Worm (Caenorhabditis elegans) whole organism, early embryonic: ENCODE measurements around the gene F54B3.2.

Experiments used
- B0310.2 ChIP-seq: sonication (generic microtip); optimal IDR thresholded peaks from 2 replicates; lab custom pipeline; 2016; ENCODE audit warnings: mild to moderate bottlenecking, missing genetic modification characterization, missing compliant biosample characterization
- F13C5.2 ChIP-seq: sonication (generic microtip); optimal IDR thresholded peaks from 2 replicates; lab custom pipeline; 2017; ENCODE audit warnings: mild to moderate bottlenecking, missing genetic modification characterization, inconsistent platforms, missing compliant biosample characterization
- aly-1 ChIP-seq: sonication (generic microtip); optimal IDR thresholded peaks from 2 replicates; lab custom pipeline; 2016; ENCODE audit warnings: missing genetic modification characterization, missing compliant biosample characterization
- ama-1 ChIP-seq: fragments of 150-350 bp; optimal IDR thresholded peaks from 2 replicates; lab custom pipeline; 2014
- ceh-13 ChIP-seq: fragments of 200-800 bp; sonication (Bioruptor generic); optimal IDR thresholded peaks from 2 replicates; lab custom pipeline; 2018; ENCODE audit warnings: mild to moderate bottlenecking, missing genetic modification characterization, missing compliant biosample characterization
- ceh-36 ChIP-seq: sonication (generic microtip); optimal IDR thresholded peaks from 2 replicates; lab custom pipeline; 2016; ENCODE audit warnings: missing genetic modification characterization, inconsistent platforms, missing compliant biosample characterization
- ets-7 ChIP-seq: sonication (generic microtip); optimal IDR thresholded peaks from 2 replicates; lab custom pipeline; 2016; ENCODE audit warnings: missing genotype, missing genetic modification characterization, missing compliant biosample characterization
- flt-1 ChIP-seq: fragments of 200-800 bp; sonication (Bioruptor generic); IDR thresholded peaks from 2 replicates; pipeline ENCODE4 v1.3.6; 2022; ENCODE audit warnings: missing genetic modification characterization, missing compliant biosample characterization
- hmbx-1 ChIP-seq: sonication (generic microtip); optimal IDR thresholded peaks from 2 replicates; lab custom pipeline; 2016; ENCODE audit warnings: mild to moderate bottlenecking, missing genetic modification characterization, missing compliant biosample characterization
- hmg-4 ChIP-seq: fragments of 200-800 bp; sonication (Bioruptor generic); optimal IDR thresholded peaks from 2 replicates; lab custom pipeline; 2018; ENCODE audit warnings: mild to moderate bottlenecking, missing genetic modification characterization, missing compliant biosample characterization
- hnd-1 ChIP-seq: sonication (generic microtip); optimal IDR thresholded peaks from 2 replicates; lab custom pipeline; 2016; ENCODE audit warnings: missing genetic modification characterization, missing compliant biosample characterization
- pes-1 ChIP-seq: fragments of 200-800 bp; sonication (Bioruptor generic); IDR thresholded peaks from 2 replicates; pipeline ENCODE4 v1.3.6; 2022; ENCODE audit warnings: missing genetic modification reagents, missing genetic modification characterization, missing compliant biosample characterization
- scrt-1 ChIP-seq: fragments of 200-800 bp; sonication (Bioruptor generic); IDR thresholded peaks from 2 replicates; pipeline ENCODE4 v1.3.6; 2022; ENCODE audit warnings: missing genetic modification characterization, missing compliant biosample characterization
- sea-1 ChIP-seq: fragments of 200-800 bp; sonication (Bioruptor generic); conservative IDR thresholded peaks from 2 replicates; pipeline ENCODE4 v1.3.6; 2022; ENCODE audit warnings: missing genetic modification characterization, missing compliant biosample characterization
- tbx-11 ChIP-seq: fragments of 200-800 bp; sonication (Bioruptor generic); IDR thresholded peaks from 2 replicates; pipeline ENCODE4 v1.3.6; 2022; ENCODE audit warnings: missing genetic modification characterization, missing compliant biosample characterization
- tbx-37 ChIP-seq: fragments of 200-800 bp; sonication (Bioruptor generic); conservative IDR thresholded peaks from 2 replicates; pipeline ENCODE4 v1.3.6; 2022; ENCODE audit warnings: missing genetic modification reagents, missing genetic modification characterization, missing compliant biosample characterization
- tra-4 ChIP-seq: sonication (generic microtip); optimal IDR thresholded peaks from 2 replicates; lab custom pipeline; 2017; ENCODE audit warnings: missing genetic modification characterization, missing compliant biosample characterization

The F54B3.2 gene

DNA sequence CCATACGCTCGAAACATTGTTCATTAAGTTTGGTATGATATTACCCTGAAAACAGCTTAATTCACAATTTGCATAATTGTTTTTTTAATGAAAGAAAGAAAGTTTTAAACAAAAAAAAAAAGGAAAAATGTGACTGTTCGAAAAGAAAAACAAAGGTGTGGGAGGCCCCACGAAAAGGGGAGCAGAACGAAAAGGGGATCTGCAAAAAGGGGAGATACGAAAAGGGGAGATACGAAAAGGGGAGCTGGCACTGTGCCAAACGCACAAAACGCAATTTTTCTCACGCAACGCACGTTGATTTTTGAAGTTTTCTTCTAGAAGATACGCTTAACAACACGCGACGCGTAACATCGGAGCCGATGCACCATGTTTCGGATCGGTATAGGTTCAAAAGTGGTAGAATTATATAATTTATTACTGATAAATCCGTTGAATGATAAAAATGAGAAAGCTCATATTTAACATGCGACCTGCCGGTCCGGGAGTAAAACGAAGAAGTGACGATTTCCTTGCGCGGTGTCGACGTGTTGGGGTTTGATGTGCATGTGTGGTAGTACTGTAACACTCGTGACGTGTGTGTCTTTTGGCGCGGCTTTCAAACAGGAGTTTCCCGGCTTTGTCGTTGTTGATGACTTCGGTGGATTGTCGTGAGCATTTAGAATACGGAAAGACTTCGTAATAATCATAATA, 22.2 kb downstream of the F54B3.2 start, which contains the start of gene nrde-2:
TSS of gene nrde-2 (minus strand) at position 45 of the 690 bp plus-strand sequence.
- TF ChIP-seq tbx-11 (GFP tag; lab: Robert Waterston, UW) = peak; percentile 56; the same call in 1 of the 2 replicates
- TF ChIP-seq tbx-37 (GFP tag; lab: Robert Waterston, UW) = peak; percentile 54; the same call in 1 of the 2 replicates
- peak; percentile 66; the same call in 1 of the 2 replicates for TF ChIP-seq pes-1 (GFP tag; lab: Robert Waterston, UW)

DNA sequence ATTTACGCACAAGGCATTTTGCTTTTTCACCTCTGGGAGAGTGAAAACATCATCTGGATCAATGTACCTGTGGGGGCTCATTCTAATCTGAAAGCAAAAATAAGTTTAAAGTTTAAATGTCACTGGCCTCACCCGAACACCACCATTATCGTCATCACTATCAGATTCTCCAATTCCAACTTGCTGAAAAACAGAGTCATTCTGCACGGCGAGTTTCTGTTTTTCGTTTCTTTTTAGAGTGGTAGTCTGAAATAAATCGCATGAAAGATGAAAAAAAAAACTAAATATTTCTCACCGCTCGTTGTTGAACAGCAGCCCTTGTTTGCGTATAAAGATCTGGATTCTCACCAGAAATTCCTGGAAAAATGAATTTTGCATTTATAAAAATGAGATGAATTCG, 22.8 kb downstream of the F54B3.2 start:
- no peak for TF ChIP-seq tra-4 (tag; lab: Kevin White, UChicago)
- TF ChIP-seq hmbx-1 (tag; lab: Kevin White, UChicago) = no peak
- TF ChIP-seq ceh-13 (GFP tag; lab: Kevin White, UChicago) = no peak
- no peak for TF ChIP-seq flt-1 (GFP tag; lab: Robert Waterston, UW)
- no peak for TF ChIP-seq aly-1 (tag; lab: Kevin White, UChicago)
- no peak for TF ChIP-seq hnd-1 (tag; lab: Kevin White, UChicago)
- no peak for TF ChIP-seq B0310.2 (tag; lab: Kevin White, UChicago)

DNA sequence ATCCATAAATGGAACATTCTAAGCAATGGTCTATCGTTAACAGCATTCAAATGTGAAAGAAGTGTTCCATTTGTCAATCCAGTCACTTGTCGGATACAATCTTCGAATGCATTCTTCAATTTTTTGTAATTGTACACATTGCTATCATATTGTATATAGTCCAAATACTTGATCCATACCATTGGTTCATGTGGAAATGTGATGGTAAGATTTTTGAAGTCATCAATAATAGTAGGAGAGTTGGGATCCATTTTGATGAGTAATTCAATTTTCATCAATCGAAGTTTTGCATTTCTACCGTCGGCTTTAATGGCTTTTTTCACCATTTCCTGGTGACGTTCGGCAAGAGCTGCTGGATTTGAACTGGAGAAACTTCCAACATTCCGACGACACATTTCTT, 24.3 kb downstream of the F54B3.2 start:
- no peak for TF ChIP-seq aly-1 (tag; lab: Kevin White, UChicago)
- no peak for TF ChIP-seq pes-1 (GFP tag; lab: Robert Waterston, UW)
- no peak for TF ChIP-seq tbx-11 (GFP tag; lab: Robert Waterston, UW)
- TF ChIP-seq flt-1 (GFP tag; lab: Robert Waterston, UW) = no peak
- no peak for TF ChIP-seq hmbx-1 (tag; lab: Kevin White, UChicago)
- TF ChIP-seq tbx-37 (GFP tag; lab: Robert Waterston, UW) = no peak
- no peak for TF ChIP-seq B0310.2 (tag; lab: Kevin White, UChicago)
- no peak for TF ChIP-seq tra-4 (tag; lab: Kevin White, UChicago)
- TF ChIP-seq hnd-1 (tag; lab: Kevin White, UChicago) = no peak
- TF ChIP-seq hmg-4 (GFP tag; lab: Kevin White, UChicago) = no peak
- TF ChIP-seq ceh-36 (tag; lab: Kevin White, UChicago) = no peak
- TF ChIP-seq ets-7 (tag; lab: Kevin White, UChicago) = no peak
- no peak for TF ChIP-seq sea-1 (GFP tag; lab: Robert Waterston, UW)
- TF ChIP-seq scrt-1 (GFP tag; lab: Robert Waterston, UW) = no peak
- no peak for TF ChIP-seq F13C5.2 (tag; lab: Kevin White, UChicago)
- no peak for TF ChIP-seq ceh-13 (GFP tag; lab: Kevin White, UChicago)
- no peak for TF ChIP-seq ama-1 (lab: Kevin White, UChicago)

DNA sequence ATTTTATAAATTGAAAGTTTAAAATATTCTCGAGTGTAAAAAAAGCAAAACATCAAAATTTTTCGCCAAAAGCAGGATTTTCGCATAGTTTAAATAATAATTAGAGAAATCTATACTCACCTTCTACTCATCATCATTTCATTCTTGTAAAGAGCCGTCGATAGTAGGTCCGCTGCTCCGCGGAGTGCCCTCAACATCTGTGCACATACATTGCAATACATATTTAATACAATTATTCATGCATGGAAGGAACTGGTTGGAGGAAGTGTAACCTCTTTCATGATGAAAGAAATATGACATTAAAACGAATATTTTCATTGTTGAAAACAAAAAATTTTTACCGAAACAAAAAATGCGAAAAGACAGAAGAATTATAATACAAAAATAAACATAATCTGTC, 27.7 kb downstream of the F54B3.2 start, which contains the start of gene mrps-14:
TSS of gene mrps-14 (minus strand) at position 197 of the 400 bp plus-strand sequence.
- no peak for TF ChIP-seq scrt-1 (GFP tag; lab: Robert Waterston, UW)
- TF ChIP-seq pes-1 (GFP tag; lab: Robert Waterston, UW) = no peak
- no peak for TF ChIP-seq hmg-4 (GFP tag; lab: Kevin White, UChicago)
- TF ChIP-seq ets-7 (tag; lab: Kevin White, UChicago) = no peak

DNA sequence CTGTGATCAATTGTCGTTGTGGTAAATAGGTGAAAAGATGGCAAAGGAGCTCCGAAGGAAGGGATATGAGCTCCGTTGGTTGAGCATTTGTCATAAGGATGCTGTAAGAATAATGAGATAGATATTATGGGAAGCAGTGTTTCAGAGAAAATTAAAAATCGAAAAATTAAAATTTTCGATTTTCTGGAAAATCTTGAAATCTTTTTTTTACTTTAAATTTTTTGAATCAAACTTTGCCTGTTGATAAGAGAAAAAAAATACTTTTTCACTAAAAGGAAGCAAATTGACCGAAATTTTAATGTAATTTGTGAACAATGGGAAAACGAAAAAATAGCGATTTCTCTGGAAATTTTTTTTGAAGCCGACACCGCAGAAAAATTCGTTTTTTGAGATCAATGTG, 30.4 kb downstream of the F54B3.2 start, which contains the start of gene mec-15:
TSS of gene mec-15 (minus strand) at position 101 of the 400 bp plus-strand sequence.
- TF ChIP-seq pes-1 (GFP tag; lab: Robert Waterston, UW) (no peak), flt-1 (GFP tag; lab: Robert Waterston, UW) (no peak), tbx-37 (GFP tag; lab: Robert Waterston, UW) (no peak), tbx-11 (GFP tag; lab: Robert Waterston, UW) (no peak), ets-7 (tag; lab: Kevin White, UChicago) (no peak)

DNA sequence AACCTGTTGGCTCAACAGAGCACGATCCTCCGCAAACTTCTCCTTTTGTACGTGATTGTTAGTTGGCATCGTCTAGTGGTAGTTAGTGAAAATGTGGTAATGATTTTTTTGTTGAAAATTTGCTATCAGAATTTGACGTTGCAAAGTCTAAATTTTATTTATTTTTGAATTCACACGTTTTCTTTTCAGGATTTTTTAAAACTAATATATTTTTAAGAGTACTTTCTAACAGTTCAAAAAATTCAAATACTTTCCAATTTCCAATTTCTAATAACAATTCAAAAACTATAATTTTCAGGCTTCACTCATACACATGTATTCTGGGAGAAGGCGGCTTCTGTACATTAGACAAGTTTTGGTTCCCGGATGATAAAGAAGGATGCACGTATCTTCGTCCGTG, 35.6 kb downstream of the F54B3.2 start, which contains the start of gene ubxn-5:
TSS of gene ubxn-5 (minus strand) at position 101 of the 400 bp plus-strand sequence.
- no peak for TF ChIP-seq ceh-13 (GFP tag; lab: Kevin White, UChicago)

DNA sequence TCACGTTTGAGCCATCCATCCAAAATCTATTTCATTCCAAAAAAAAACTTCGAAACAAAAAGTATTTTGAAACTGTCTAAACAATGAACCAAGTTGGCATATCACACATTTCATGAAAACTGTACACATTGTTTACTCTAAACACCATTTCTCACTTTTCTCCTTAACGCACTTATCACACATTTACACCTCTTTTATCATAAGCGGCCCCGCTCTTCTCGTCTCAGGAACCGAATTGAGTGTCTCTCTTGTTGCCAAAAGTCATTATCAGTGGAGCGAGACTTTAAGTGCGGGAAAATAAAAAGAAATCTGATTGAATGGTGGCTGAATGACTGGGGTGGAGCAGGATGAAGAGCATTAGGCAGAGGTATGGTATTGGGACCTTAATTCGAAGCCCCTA, 38.1 kb downstream of the F54B3.2 start:
- no peak for TF ChIP-seq B0310.2 (tag; lab: Kevin White, UChicago)
- TF ChIP-seq ceh-36 (tag; lab: Kevin White, UChicago) = no peak
- TF ChIP-seq ama-1 (lab: Kevin White, UChicago) = no peak
- no peak for TF ChIP-seq ceh-13 (GFP tag; lab: Kevin White, UChicago)
- no peak for TF ChIP-seq hmg-4 (GFP tag; lab: Kevin White, UChicago)
- TF ChIP-seq flt-1 (GFP tag; lab: Robert Waterston, UW) = no peak
- no peak for TF ChIP-seq ets-7 (tag; lab: Kevin White, UChicago)
- TF ChIP-seq tbx-11 (GFP tag; lab: Robert Waterston, UW) = no peak
- no peak for TF ChIP-seq hnd-1 (tag; lab: Kevin White, UChicago)
- TF ChIP-seq scrt-1 (GFP tag; lab: Robert Waterston, UW) = no peak
- TF ChIP-seq tbx-37 (GFP tag; lab: Robert Waterston, UW) = no peak
- no peak for TF ChIP-seq F13C5.2 (tag; lab: Kevin White, UChicago)
- TF ChIP-seq sea-1 (GFP tag; lab: Robert Waterston, UW) = no peak

DNA sequence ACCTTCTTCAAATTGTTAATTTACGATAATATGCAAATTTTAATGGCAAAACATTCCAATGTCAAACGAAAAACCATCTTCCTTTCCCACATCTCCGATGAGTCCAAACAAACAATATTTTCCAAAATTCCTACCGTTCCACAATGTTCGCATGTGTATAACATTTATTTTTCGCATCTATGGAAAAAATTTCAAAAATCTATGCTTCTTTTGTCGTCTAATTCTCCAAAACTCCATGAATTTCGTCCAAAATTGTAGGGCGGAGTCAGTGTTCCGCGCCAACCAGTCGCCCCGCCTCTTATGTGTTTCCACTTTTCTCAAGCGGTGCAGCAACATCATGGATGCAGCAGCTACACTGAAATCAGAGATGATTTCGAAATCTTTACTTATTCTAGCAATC, 39.0 kb downstream of the F54B3.2 start, which contains the start of gene T01E8.8:
TSS of gene T01E8.8 (plus strand) at position 301 of the 400 bp plus-strand sequence.
- no peak for TF ChIP-seq tbx-11 (GFP tag; lab: Robert Waterston, UW)
- no peak for TF ChIP-seq hmbx-1 (tag; lab: Kevin White, UChicago)
- TF ChIP-seq flt-1 (GFP tag; lab: Robert Waterston, UW) = no peak
- TF ChIP-seq ceh-36 (tag; lab: Kevin White, UChicago) = no peak
- no peak for TF ChIP-seq tbx-37 (GFP tag; lab: Robert Waterston, UW)
- no peak for TF ChIP-seq hmg-4 (GFP tag; lab: Kevin White, UChicago)
- no peak for TF ChIP-seq ets-7 (tag; lab: Kevin White, UChicago)
- TF ChIP-seq hnd-1 (tag; lab: Kevin White, UChicago) = no peak
- no peak for TF ChIP-seq pes-1 (GFP tag; lab: Robert Waterston, UW)
- TF ChIP-seq ama-1 (lab: Kevin White, UChicago) = no peak
- no peak for TF ChIP-seq F13C5.2 (tag; lab: Kevin White, UChicago)
- TF ChIP-seq B0310.2 (tag; lab: Kevin White, UChicago) = no peak
- TF ChIP-seq aly-1 (tag; lab: Kevin White, UChicago) = no peak
- no peak for TF ChIP-seq ceh-13 (GFP tag; lab: Kevin White, UChicago)
- no peak for TF ChIP-seq tra-4 (tag; lab: Kevin White, UChicago)
